Fruit fly (Drosophila melanogaster) whole organism, prepupa: ENCODE results near the gene CG15142.

ENCODE experiments used
- CG6808 ChIP-seq: fragments of 200-800 bp; sonication (Bioruptor generic); optimal IDR thresholded peaks from 3 replicates; lab custom pipeline; 2017; ENCODE audit warnings: missing biosample characterization, missing genetic modification characterization, mild to moderate bottlenecking, moderate library complexity, missing genetic modification reagents
- Gug ChIP-seq: fragments of 200-800 bp; sonication (Bioruptor generic); IDR thresholded peaks from 2 replicates; pipeline ENCODE4 v1.3.6; 2022; ENCODE audit warnings: missing biosample characterization, missing genetic modification characterization
- OdsH ChIP-seq: fragments of 200-800 bp; sonication (Bioruptor generic); optimal IDR thresholded peaks from 3 replicates; lab custom pipeline; 2016; ENCODE audit warnings: missing biosample characterization, missing genetic modification characterization

dm6 chr2L:17465915-17466677 lies 32.5 kb downstream of the CG15142 start:
- peak; percentile 68 for TF ChIP-seq CG6808 (GFP tag; lab: Kevin White, UChicago)
- peak; percentile 76 for TF ChIP-seq OdsH (GFP tag; lab: Kevin White, UChicago)
- TF ChIP-seq Gug: peak; percentile 82
